Worm (Caenorhabditis elegans): ENCODE data around the gene M03F4.4.
A peak's percentile ranks its signal among the peaks of the same experiment; 100 is the strongest.

Gene M03F4.4

ce11 chrX:4972039-4972581, 14.9 kb upstream of the M03F4.4 start:
- TF ChIP-seq hnd-1 (tag; optimal IDR thresholded peaks at IDR 0.05) (no peak), ceh-13 (GFP tag; optimal IDR thresholded peaks at IDR 0.05) (no peak), scrt-1 (GFP tag; IDR thresholded peaks at IDR 0.05) (no peak), pes-1 (GFP tag; IDR thresholded peaks at IDR 0.05) (no peak), tbx-11 (GFP tag; IDR thresholded peaks at IDR 0.05) (no peak), tbx-37 (GFP tag; conservative IDR thresholded peaks at IDR 0.05) (no peak), sea-1 (GFP tag; conservative IDR thresholded peaks at IDR 0.05) (no peak), B0310.2 (tag; optimal IDR thresholded peaks at IDR 0.05) (no peak), F13C5.2 (tag; optimal IDR thresholded peaks at IDR 0.05) (no peak), ceh-36 (tag; optimal IDR thresholded peaks at IDR 0.05) (no peak)

DNA sequence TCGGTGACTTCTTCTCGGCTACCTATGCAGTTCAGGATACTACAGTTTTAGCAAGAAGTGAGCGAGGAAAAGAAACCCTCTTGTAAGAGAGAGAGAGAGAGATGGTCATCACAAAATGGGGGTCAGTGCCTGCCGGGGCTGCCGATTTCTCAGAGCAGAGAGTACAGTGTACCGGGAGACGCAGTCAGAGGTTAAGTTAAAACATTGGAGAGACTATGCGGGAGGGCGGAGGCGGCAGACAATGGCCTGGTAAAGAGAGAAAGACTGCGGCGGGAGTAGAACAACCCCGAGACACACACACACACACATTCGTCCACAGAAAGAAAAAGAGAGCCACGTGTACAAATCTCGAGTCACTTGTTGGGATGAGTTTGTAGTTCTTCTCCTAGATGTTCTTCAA, 14.2 kb upstream of the M03F4.4 start:
- TF ChIP-seq tbx-37 (GFP tag; conservative IDR thresholded peaks at IDR 0.05) (peak; percentile 46), F13C5.2 (tag; optimal IDR thresholded peaks at IDR 0.05) (no peak), hmbx-1 (tag; optimal IDR thresholded peaks at IDR 0.05) (no peak), ama-1 (optimal IDR thresholded peaks at IDR 0.05) (no peak), ets-7 (tag; optimal IDR thresholded peaks at IDR 0.05) (no peak), ceh-36 (tag; optimal IDR thresholded peaks at IDR 0.05) (no peak), hmg-4 (GFP tag; optimal IDR thresholded peaks at IDR 0.05) (peak; percentile 69), tra-4 (tag; optimal IDR thresholded peaks at IDR 0.05) (no peak), hnd-1 (tag; optimal IDR thresholded peaks at IDR 0.05) (no peak), ceh-13 (GFP tag; optimal IDR thresholded peaks at IDR 0.05) (no peak), aly-1 (tag; optimal IDR thresholded peaks at IDR 0.05) (peak; percentile 78)

DNA sequence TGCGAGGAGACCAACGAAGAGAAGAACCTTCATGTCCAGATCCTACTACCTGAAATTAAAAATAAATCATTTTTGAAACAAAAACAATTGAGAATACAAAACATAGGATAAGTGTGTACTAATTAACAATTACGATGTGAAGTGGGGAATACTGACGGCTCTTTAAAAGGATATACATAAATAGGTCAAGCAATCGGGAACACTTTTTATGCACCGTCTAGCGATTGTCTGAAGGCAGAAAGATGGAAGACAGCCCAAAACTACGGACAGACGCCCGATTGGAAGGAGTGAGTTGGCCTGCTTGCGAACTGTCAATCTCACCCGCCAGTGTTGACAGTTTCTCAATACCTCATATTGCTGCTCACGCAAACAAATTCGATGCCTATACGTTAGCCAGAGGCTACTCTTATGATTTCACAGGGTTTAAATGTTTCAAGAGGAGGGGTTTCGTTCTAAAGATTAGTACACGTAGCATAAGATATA, 13.7 kb upstream of the M03F4.4 start, which contains the start of gene calu-1:
Gene calu-1, minus strand, starts transcription at position 51 of the 483 bp plus-strand sequence.
- TF ChIP-seq tra-4 (tag; optimal IDR thresholded peaks at IDR 0.05) (no peak), hmbx-1 (tag; optimal IDR thresholded peaks at IDR 0.05) (no peak), ets-7 (tag; optimal IDR thresholded peaks at IDR 0.05) (no peak)

- TF ChIP-seq ets-7 (tag; optimal IDR thresholded peaks at IDR 0.05) = no peak
- TF ChIP-seq sea-1 (GFP tag; conservative IDR thresholded peaks at IDR 0.05) = 0 out of 2 replicates have a peak, but pooled peaks have one; percentile 68
- peak; percentile 39 for TF ChIP-seq ama-1 (optimal IDR thresholded peaks at IDR 0.05)
Observed at ce11 chrX:4969228-4969627, 12.0 kb upstream of the M03F4.4 start, which contains the start of gene M03F4.6. TSS of gene M03F4.6 (minus strand) at chrX:4969328.

- TF ChIP-seq flt-1 (GFP tag; IDR thresholded peaks at IDR 0.05) (no peak), hnd-1 (tag; optimal IDR thresholded peaks at IDR 0.05) (no peak)
Observed at ce11 chrX:4965592-4965991, 8.4 kb upstream of the M03F4.4 start.

DNA sequence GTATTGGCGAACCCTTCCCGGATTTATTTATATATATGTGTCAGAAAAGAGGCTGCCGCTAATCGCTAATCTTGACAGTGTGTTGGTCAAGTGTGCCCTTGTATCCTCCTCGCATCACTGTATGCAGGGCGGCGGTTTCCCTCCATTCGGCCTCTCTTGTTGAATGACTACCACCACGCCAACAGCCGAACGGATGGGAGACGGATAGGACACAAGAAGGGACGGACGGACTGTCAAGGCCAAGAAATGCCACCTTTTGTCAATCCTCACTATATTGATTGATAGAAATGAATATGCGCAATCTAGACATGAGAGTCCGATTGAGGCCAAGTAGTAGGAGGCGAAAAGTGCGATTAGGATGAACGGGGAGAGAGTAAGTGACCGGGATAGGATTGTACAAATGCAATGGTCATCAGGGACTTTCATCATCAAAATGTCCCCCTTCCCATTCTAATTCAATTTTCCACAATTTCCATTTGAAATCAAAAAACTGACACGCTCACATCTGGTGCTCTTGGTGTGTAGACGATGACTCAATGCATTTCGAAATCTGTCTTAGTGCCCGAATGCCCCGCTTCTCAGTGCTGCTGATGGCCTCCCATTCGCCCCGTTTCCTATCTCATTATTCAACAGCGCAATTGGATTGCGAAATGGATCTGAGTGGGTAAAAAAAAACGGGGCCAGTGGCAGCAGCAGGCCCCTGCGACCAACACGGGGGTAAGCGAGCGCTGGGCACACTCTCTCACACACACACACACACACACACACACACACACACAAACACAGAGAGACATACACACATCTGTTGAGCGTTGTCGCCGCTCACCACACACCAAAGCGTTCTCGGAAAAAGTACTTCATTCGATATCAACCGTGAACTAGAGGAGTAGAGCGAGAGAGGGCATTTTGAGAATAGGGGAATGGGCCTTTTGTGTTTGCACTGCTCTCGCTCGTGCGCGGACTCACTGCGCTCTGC, 4.8 kb upstream of the M03F4.4 start:
- no peak for TF ChIP-seq tbx-11 (GFP tag; IDR thresholded peaks at IDR 0.05)
- no peak for TF ChIP-seq ets-7 (tag; optimal IDR thresholded peaks at IDR 0.05)
- no peak for TF ChIP-seq hnd-1 (tag; optimal IDR thresholded peaks at IDR 0.05)
- TF ChIP-seq B0310.2 (tag; optimal IDR thresholded peaks at IDR 0.05) = no peak
- no peak for TF ChIP-seq F13C5.2 (tag; optimal IDR thresholded peaks at IDR 0.05)
- no peak for TF ChIP-seq flt-1 (GFP tag; IDR thresholded peaks at IDR 0.05)
- peak; percentile 57; the same call in 1 of the 2 replicates for TF ChIP-seq sea-1 (GFP tag; conservative IDR thresholded peaks at IDR 0.05)
- no peak for TF ChIP-seq tbx-37 (GFP tag; conservative IDR thresholded peaks at IDR 0.05)
- TF ChIP-seq hmbx-1 (tag; optimal IDR thresholded peaks at IDR 0.05) = no peak
- TF ChIP-seq ceh-36 (tag; optimal IDR thresholded peaks at IDR 0.05) = no peak
- no peak for TF ChIP-seq tra-4 (tag; optimal IDR thresholded peaks at IDR 0.05)
- TF ChIP-seq scrt-1 (GFP tag; IDR thresholded peaks at IDR 0.05) = 0 out of 2 replicates have a peak, but pooled peaks have one; percentile 9
- peak; percentile 22 for TF ChIP-seq hmg-4 (GFP tag; optimal IDR thresholded peaks at IDR 0.05)
- TF ChIP-seq aly-1 (tag; optimal IDR thresholded peaks at IDR 0.05) = no peak
- no peak for TF ChIP-seq ceh-13 (GFP tag; optimal IDR thresholded peaks at IDR 0.05)
- TF ChIP-seq pes-1 (GFP tag; IDR thresholded peaks at IDR 0.05) = peak; percentile 34; the same call in 1 of the 2 replicates
- peak; percentile 13 for TF ChIP-seq ama-1 (optimal IDR thresholded peaks at IDR 0.05)

DNA sequence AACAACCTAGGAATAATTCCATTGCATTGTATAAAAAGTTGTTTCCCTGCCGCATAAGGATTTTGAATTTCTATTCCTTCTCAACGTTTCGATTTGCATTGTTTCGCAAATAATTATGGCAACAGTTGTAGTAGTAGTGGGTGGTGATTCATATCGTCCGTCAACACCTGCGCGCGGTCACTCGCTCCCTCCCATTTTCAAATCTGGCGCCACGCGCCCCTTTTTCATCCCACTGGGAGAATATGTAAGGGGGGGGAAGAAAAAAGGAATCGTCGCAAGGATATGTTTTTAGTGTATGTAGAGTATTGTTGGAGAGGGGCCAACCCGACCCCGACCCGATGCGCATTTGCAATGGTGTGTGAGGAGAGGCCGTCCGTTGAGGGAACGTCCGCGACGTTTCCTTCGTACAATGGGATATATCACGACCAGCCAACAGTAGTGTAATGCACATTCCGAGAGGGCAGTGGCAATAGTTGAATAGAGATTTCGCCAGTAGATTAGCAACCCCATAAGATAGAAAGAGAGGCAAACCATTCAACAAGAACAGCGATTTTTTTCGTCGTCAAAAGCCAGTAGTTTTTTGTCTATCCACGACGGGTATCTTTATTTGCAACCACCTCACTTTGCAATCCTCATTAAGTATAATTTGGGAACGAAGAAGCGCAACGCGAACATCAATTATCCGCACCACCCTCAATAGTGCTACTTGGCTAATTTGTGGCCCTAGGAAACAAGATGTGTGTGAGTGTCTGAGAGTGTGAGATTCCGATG, 3.9 kb upstream of the M03F4.4 start:
- TF ChIP-seq scrt-1 (GFP tag; IDR thresholded peaks at IDR 0.05) = peak; percentile 74
- TF ChIP-seq ama-1 (optimal IDR thresholded peaks at IDR 0.05) = no peak
- TF ChIP-seq B0310.2 (tag; optimal IDR thresholded peaks at IDR 0.05) = peak; percentile 81
- peak; percentile 69 for TF ChIP-seq pes-1 (GFP tag; IDR thresholded peaks at IDR 0.05)
- TF ChIP-seq aly-1 (tag; optimal IDR thresholded peaks at IDR 0.05) = no peak
- no peak for TF ChIP-seq hmbx-1 (tag; optimal IDR thresholded peaks at IDR 0.05)
- peak; percentile 31; the same call in 1 of the 2 replicates for TF ChIP-seq sea-1 (GFP tag; conservative IDR thresholded peaks at IDR 0.05)
- no peak for TF ChIP-seq ceh-13 (GFP tag; optimal IDR thresholded peaks at IDR 0.05)
- TF ChIP-seq hmg-4 (GFP tag; optimal IDR thresholded peaks at IDR 0.05) = peak; percentile 4
- no peak; the same call in 1 of the 2 replicates for TF ChIP-seq tbx-37 (GFP tag; conservative IDR thresholded peaks at IDR 0.05)
- TF ChIP-seq tbx-11 (GFP tag; IDR thresholded peaks at IDR 0.05) = peak; percentile 75; the same call in 1 of the 2 replicates
- TF ChIP-seq F13C5.2 (tag; optimal IDR thresholded peaks at IDR 0.05) = no peak
- TF ChIP-seq hnd-1 (tag; optimal IDR thresholded peaks at IDR 0.05) = no peak
- no peak for TF ChIP-seq tra-4 (tag; optimal IDR thresholded peaks at IDR 0.05)
- TF ChIP-seq ceh-36 (tag; optimal IDR thresholded peaks at IDR 0.05) = no peak
- TF ChIP-seq ets-7 (tag; optimal IDR thresholded peaks at IDR 0.05) = no peak
- peak; percentile 58; the same call in 1 of the 2 replicates for TF ChIP-seq flt-1 (GFP tag; IDR thresholded peaks at IDR 0.05)

Measured in whole organism, early embryonic.